Worm (Caenorhabditis elegans) whole organism, midembryonic: Measurements from ENCODE around the gene str-115.

Experiments
- T22C8.4 ChIP-seq: fragments of 200-800 bp; sonication (Bioruptor generic); IDR thresholded peaks from 2 replicates; pipeline ENCODE4 v1.3.6; 2022; ENCODE audit warnings: missing genetic modification characterization, missing compliant biosample characterization
- flt-1 ChIP-seq: fragments of 200-800 bp; sonication (Bioruptor generic); IDR thresholded peaks from 2 replicates; pipeline ENCODE4 v1.3.6; 2022; ENCODE audit warnings: missing genetic modification characterization, missing compliant biosample characterization
- med-1 ChIP-seq: sonication (generic microtip); optimal IDR thresholded peaks from 2 replicates; lab custom pipeline; 2017; ENCODE audit warnings: missing genetic modification characterization, mild to moderate bottlenecking, missing compliant biosample characterization, antibody characterized with exemption, missing genetic modification reagents; ENCODE audit not compliant: insufficient read depth
- tab-1 ChIP-seq: fragments of 200-800 bp; sonication (Bioruptor generic); IDR thresholded peaks from 2 replicates; pipeline ENCODE4 v1.3.6; 2022; ENCODE audit warnings: missing genetic modification characterization, missing compliant biosample characterization
- ztf-23 ChIP-seq: fragments of 200-800 bp; sonication (Bioruptor generic); IDR thresholded peaks from 2 replicates; pipeline ENCODE4 v1.3.6; 2022; ENCODE audit warnings: missing genetic modification reagents, missing genetic modification characterization, missing compliant biosample characterization
- ztf-29 ChIP-seq: fragments of 200-800 bp; sonication (Bioruptor generic); IDR thresholded peaks from 2 replicates; pipeline ENCODE4 v1.3.6; 2022; ENCODE audit warnings: missing genetic modification reagents, missing genetic modification characterization, missing compliant biosample characterization

DNA sequence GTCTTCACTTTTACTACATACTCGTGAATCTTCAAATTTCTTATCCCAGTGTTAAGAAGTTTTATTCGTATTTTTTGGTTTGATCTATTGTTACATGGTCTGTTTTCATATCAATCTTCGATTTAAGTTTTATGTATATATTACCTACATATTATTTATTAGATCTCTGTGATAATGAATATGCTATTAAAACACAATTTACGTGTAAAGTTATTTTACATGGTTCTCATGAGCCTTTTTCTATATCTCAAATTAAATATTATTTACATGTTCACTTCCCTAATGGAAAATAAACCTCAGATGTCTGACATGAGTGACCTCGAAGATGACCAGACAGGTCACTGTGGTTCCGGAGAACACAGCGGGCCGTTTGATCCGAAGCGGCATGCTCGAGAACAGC is 24.4 kb upstream of the str-115 start, which contains the start of gene mxl-1:
- no peak for TF ChIP-seq flt-1
- TF ChIP-seq T22C8.4 (GFP tag; lab: Robert Waterston, UW): no peak
- TF ChIP-seq ztf-23: no peak
- no peak for TF ChIP-seq tab-1
- no peak for TF ChIP-seq ztf-29
- no peak for TF ChIP-seq med-1 (GFP tag; lab: Kevin White, UChicago)
